Worm (Caenorhabditis elegans) whole organism, L3 larva: ENCODE measurements around the gene srd-28.
A peak's percentile ranks its signal among the peaks of the same experiment; 100 is the strongest.

Experiments used
- R02D3.7 ChIP-seq: fragments of 150-350 bp; optimal IDR thresholded peaks from 2 replicates; lab custom pipeline; 2014; ENCODE audit warnings: missing biosample characterization, missing genetic modification characterization
- aly-2 ChIP-seq: fragments of 150-350 bp; optimal IDR thresholded peaks from 2 replicates; lab custom pipeline; 2014; ENCODE audit warnings: missing biosample characterization, missing genetic modification characterization
- ceh-82 ChIP-seq: fragments of 150-350 bp; optimal IDR thresholded peaks from 2 replicates; lab custom pipeline; 2014; ENCODE audit warnings: missing biosample characterization, missing genetic modification characterization
- egl-27 ChIP-seq: sonication (generic microtip); optimal IDR thresholded peaks from 4 replicates; lab custom pipeline; 2017; ENCODE audit warnings: missing biosample characterization, missing genetic modification reagents, missing genetic modification characterization
- elt-1 ChIP-seq: fragments of 150-350 bp; optimal IDR thresholded peaks from 2 replicates; lab custom pipeline; 2014; ENCODE audit warnings: missing biosample characterization, missing genetic modification characterization
- elt-2 ChIP-seq: sonication (generic microtip); optimal IDR thresholded peaks from 2 replicates; lab custom pipeline; 2016; ENCODE audit warnings: missing genetic modification reagents, mild to moderate bottlenecking, missing genetic modification characterization, missing compliant biosample characterization
- fkh-2 ChIP-seq: fragments of 150-350 bp; optimal IDR thresholded peaks from 2 replicates; lab custom pipeline; 2014; ENCODE audit warnings: missing biosample characterization, missing genetic modification reagents, missing genetic modification characterization
- fos-1 ChIP-seq: fragments of 150-350 bp; optimal IDR thresholded peaks from 2 replicates; lab custom pipeline; 2014; ENCODE audit warnings: missing biosample characterization, missing genetic modification characterization
- hmg-11 ChIP-seq: sonication (generic microtip); optimal IDR thresholded peaks from 2 replicates; lab custom pipeline; 2016; ENCODE audit warnings: missing genetic modification characterization, missing compliant biosample characterization
- jun-1 ChIP-seq: fragments of 150-350 bp; optimal IDR thresholded peaks from 2 replicates; lab custom pipeline; 2014; ENCODE audit warnings: missing biosample characterization, missing genetic modification reagents, missing genetic modification characterization
- mdl-1 ChIP-seq: fragments of 150-350 bp; optimal IDR thresholded peaks from 2 replicates; lab custom pipeline; 2014; ENCODE audit warnings: missing biosample characterization, missing genetic modification characterization
- nfya-1 ChIP-seq: sonication (generic microtip); optimal IDR thresholded peaks from 2 replicates; lab custom pipeline; 2017; ENCODE audit warnings: missing genetic modification characterization, mild to moderate bottlenecking, missing compliant biosample characterization, antibody characterized with exemption, moderate library complexity; ENCODE audit not compliant: insufficient read depth
- nhr-12 ChIP-seq: fragments of 150-350 bp; optimal IDR thresholded peaks from 2 replicates; lab custom pipeline; 2014; ENCODE audit warnings: missing biosample characterization, missing genetic modification characterization
- nhr-23 ChIP-seq: fragments of 150-350 bp; optimal IDR thresholded peaks from 2 replicates; lab custom pipeline; 2014; ENCODE audit warnings: missing biosample characterization, missing genetic modification reagents, missing genetic modification characterization
- nhr-237 ChIP-seq: fragments of 150-350 bp; optimal IDR thresholded peaks from 2 replicates; lab custom pipeline; 2014; ENCODE audit warnings: missing biosample characterization, missing genetic modification characterization
- nhr-25 ChIP-seq: sonication (generic microtip); optimal IDR thresholded peaks from 2 replicates; lab custom pipeline; 2017; ENCODE audit warnings: missing biosample characterization, missing genetic modification characterization
- nhr-43 ChIP-seq: sonication (generic microtip); optimal IDR thresholded peaks from 2 replicates; lab custom pipeline; 2016; ENCODE audit warnings: mild to moderate bottlenecking, missing genetic modification characterization, missing compliant biosample characterization; ENCODE audit not compliant: poor library complexity, severe bottlenecking
- nhr-76 ChIP-seq: fragments of 150-350 bp; sonication (generic microtip); optimal IDR thresholded peaks from 5 replicates; lab custom pipeline; 2014; ENCODE audit warnings: missing biosample characterization, missing genetic modification characterization
- nhr-77 ChIP-seq: fragments of 150-350 bp; optimal IDR thresholded peaks from 2 replicates; lab custom pipeline; 2014; ENCODE audit warnings: missing biosample characterization, missing genetic modification characterization
- pha-4 ChIP-seq: fragments of 150-350 bp; optimal IDR thresholded peaks from 2 replicates; lab custom pipeline; 2014; ENCODE audit warnings: missing biosample characterization, missing genetic modification reagents, missing genetic modification characterization
- pqm-1 ChIP-seq: fragments of 150-350 bp; optimal IDR thresholded peaks from 2 replicates; lab custom pipeline; 2017; ENCODE audit warnings: missing biosample characterization, missing genetic modification characterization, inconsistent platforms
- sea-2 ChIP-seq: fragments of 150-350 bp; sonication (generic microtip); optimal IDR thresholded peaks from 4 replicates; lab custom pipeline; 2014; ENCODE audit warnings: missing biosample characterization, missing genetic modification reagents, missing genetic modification characterization
- skn-1 ChIP-seq: fragments of 150-350 bp; optimal IDR thresholded peaks from 2 replicates; lab custom pipeline; 2014; ENCODE audit warnings: missing biosample characterization, missing genetic modification characterization
- snpc-4 ChIP-seq: fragments of 150-350 bp; optimal IDR thresholded peaks from 2 replicates; lab custom pipeline; 2014; ENCODE audit warnings: missing biosample characterization, missing genetic modification characterization
- zag-1 ChIP-seq: fragments of 150-350 bp; optimal IDR thresholded peaks from 2 replicates; lab custom pipeline; 2014; ENCODE audit warnings: missing biosample characterization, missing genetic modification characterization
- ztf-11 ChIP-seq: fragments of 150-350 bp; optimal IDR thresholded peaks from 2 replicates; lab custom pipeline; 2014; ENCODE audit warnings: missing biosample characterization, missing genetic modification characterization

Gene srd-28

ce11 chrV:15285984-15286383 is 35.6 kb downstream of the srd-28 start:
- TF ChIP-seq elt-1 (tag; lab: Kevin White, UChicago) (no peak), nhr-77 (no peak), hmg-11 (tag; lab: Kevin White, UChicago) (no peak), nhr-25 (tag; lab: Kevin White, UChicago) (peak; percentile 74), fos-1 (tag; lab: Kevin White, UChicago) (no peak)

- TF ChIP-seq nhr-25 (tag; lab: Kevin White, UChicago), result peak; percentile 19
- TF ChIP-seq snpc-4 (tag; lab: Kevin White, UChicago), result no peak
Measured at ce11 chrV:15287856-15288255, 37.5 kb downstream of the srd-28 start, which contains the start of gene cyp-34A1. Gene cyp-34A1 (minus strand): TSS chrV:15287956.

- no peak for TF ChIP-seq nhr-76 (tag; lab: Kevin White, UChicago)
- peak; percentile 0 for TF ChIP-seq pqm-1 (tag; lab: Kevin White, UChicago)
- TF ChIP-seq fos-1 (tag; lab: Kevin White, UChicago), result no peak
Measured at ce11 chrV:15290995-15291394, 40.6 kb downstream of the srd-28 start, which contains the start of gene cyp-34A2. Gene cyp-34A2 (minus strand): TSS chrV:15291095.

- TF ChIP-seq hmg-11 (tag; lab: Kevin White, UChicago) (no peak), zag-1 (tag; lab: Kevin White, UChicago) (no peak), ceh-82 (tag; lab: Kevin White, UChicago) (no peak), nhr-77 (no peak), nhr-12 (tag; lab: Kevin White, UChicago) (no peak), aly-2 (tag; lab: Kevin White, UChicago) (no peak), R02D3.7 (tag; lab: Kevin White, UChicago) (no peak), jun-1 (tag; lab: Kevin White, UChicago) (no peak), fkh-2 (tag; lab: Kevin White, UChicago) (no peak), nhr-237 (no peak), nhr-43 (tag; lab: Kevin White, UChicago) (no peak), fos-1 (tag; lab: Kevin White, UChicago) (no peak), ztf-11 (tag; lab: Kevin White, UChicago) (no peak), mdl-1 (tag; lab: Kevin White, UChicago) (no peak), egl-27 (tag; lab: Kevin White, UChicago) (no peak), nfya-1 (no peak)
Measured at ce11 chrV:15293865-15294264, 43.5 kb downstream of the srd-28 start, which contains the start of gene str-96. Gene str-96 (minus strand): TSS chrV:15293965.

ce11 chrV:15298597-15298996 is 48.2 kb downstream of the srd-28 start, which contains the start of gene cpr-3:
Gene cpr-3 (minus strand): TSS chrV:15298700.
- TF ChIP-seq pha-4 (tag; lab: Kevin White, UChicago) (peak; percentile 65), skn-1 (tag; lab: Kevin White, UChicago) (peak; percentile 81), nhr-76 (tag; lab: Kevin White, UChicago) (no peak), jun-1 (tag; lab: Kevin White, UChicago) (peak; percentile 94), nhr-23 (no peak), pqm-1 (tag; lab: Kevin White, UChicago) (peak; percentile 99), sea-2 (GFP tag; lab: Kevin White, UChicago) (no peak), elt-2 (tag; lab: Kevin White, UChicago) (peak; percentile 99), fos-1 (tag; lab: Kevin White, UChicago) (peak; percentile 52), nfya-1 (no peak)
